Fruit fly (Drosophila melanogaster) whole organism, wandering third instar larva: ENCODE data around the gene ATPsynG.

ENCODE experiments used
- Abd-B ChIP-seq: fragments of >200 bp; optimal IDR thresholded peaks from 2 replicates; lab custom pipeline; 2017; ENCODE audit warnings: missing biosample characterization, missing genetic modification characterization
- CG32264 ChIP-seq: fragments of 200-800 bp; sonication (Bioruptor generic); optimal IDR thresholded peaks from 2 replicates; lab custom pipeline; 2016; ENCODE audit warnings: missing biosample characterization, missing genetic modification characterization
- CG9705 ChIP-seq: fragments of 200-800 bp; sonication (Bioruptor generic); optimal IDR thresholded peaks from 2 replicates; lab custom pipeline; 2018; ENCODE audit warnings: missing biosample characterization, mild to moderate bottlenecking, missing genetic modification characterization
- CrebA ChIP-seq: fragments of 200-800 bp; sonication (Bioruptor generic); optimal IDR thresholded peaks from 2 replicates; lab custom pipeline; 2016; ENCODE audit warnings: missing biosample characterization, mild to moderate bottlenecking, missing genetic modification characterization, borderline replicate concordance
- Dfd ChIP-seq: fragments of >200 bp; optimal IDR thresholded peaks from 2 replicates; lab custom pipeline; 2017; ENCODE audit warnings: missing biosample characterization, missing genetic modification characterization
- Dif ChIP-seq: fragments of 200-275, 200-300 bp; sonication (Bioruptor generic); optimal IDR thresholded peaks from 2 replicates; lab custom pipeline; 2018; ENCODE audit warnings: missing biosample characterization, missing genetic modification characterization; ENCODE audit not compliant: partially characterized antibody
- GATAd ChIP-seq: sonication (Bioruptor generic); optimal IDR thresholded peaks from 2 replicates; lab custom pipeline; 2016; ENCODE audit warnings: missing biosample characterization, missing genetic modification characterization
- HLH106 ChIP-seq: fragments of 200-800 bp; optimal IDR thresholded peaks from 3 replicates; lab custom pipeline; 2019; ENCODE audit warnings: missing biosample characterization, mild to moderate bottlenecking, missing genetic modification characterization, moderate library complexity
- Hnf4 ChIP-seq: fragments of 200-800 bp; sonication (Bioruptor generic); optimal IDR thresholded peaks from 2 replicates; lab custom pipeline; 2016; ENCODE audit warnings: missing biosample characterization, mild to moderate bottlenecking, missing genetic modification characterization
- Hr78 ChIP-seq: fragments of >200 bp; optimal IDR thresholded peaks from 2 replicates; lab custom pipeline; 2017; ENCODE audit warnings: missing biosample characterization, missing genetic modification characterization
- Hr83 ChIP-seq: fragments of 200-300 bp; sonication (Bioruptor generic); optimal IDR thresholded peaks from 2 replicates; lab custom pipeline; 2016; ENCODE audit warnings: missing biosample characterization, mild to moderate bottlenecking, missing genetic modification characterization, moderate library complexity; ENCODE audit not compliant: poor library complexity, severe bottlenecking
- Jra ChIP-seq: sonication (Bioruptor generic); optimal IDR thresholded peaks from 2 replicates; lab custom pipeline; 2016; ENCODE audit warnings: missing biosample characterization, missing genetic modification characterization
- Mio ChIP-seq: sonication (Bioruptor generic); optimal IDR thresholded peaks from 2 replicates; lab custom pipeline; 2016; ENCODE audit warnings: missing biosample characterization, missing genetic modification characterization
- Myc ChIP-seq: fragments of >200 bp; optimal IDR thresholded peaks from 2 replicates; lab custom pipeline; 2017
- N ChIP-seq: fragments of >200 bp; optimal IDR thresholded peaks from 2 replicates; lab custom pipeline; 2018; ENCODE audit warnings: missing biosample characterization, missing external identifiers, missing genetic modification characterization
- OdsH ChIP-seq: fragments of 200-800 bp; sonication (Bioruptor generic); optimal IDR thresholded peaks from 2 replicates; lab custom pipeline; 2016; ENCODE audit warnings: missing biosample characterization, mild to moderate bottlenecking, missing genetic modification characterization
- Sp1 ChIP-seq: fragments of 200-800 bp; sonication (Bioruptor generic); optimal IDR thresholded peaks from 3 replicates; lab custom pipeline; 2019; ENCODE audit warnings: missing biosample characterization, mild to moderate bottlenecking, missing genetic modification characterization, moderate library complexity
- Vsx2 ChIP-seq: fragments of 200-300, 225-300 bp; sonication (Bioruptor generic); optimal IDR thresholded peaks from 2 replicates; lab custom pipeline; 2018; ENCODE audit warnings: missing biosample characterization, missing genetic modification characterization; ENCODE audit not compliant: partially characterized antibody
- br ChIP-seq: fragments of 200-800 bp; sonication (Bioruptor generic); optimal IDR thresholded peaks from 2 replicates; lab custom pipeline; 2016; ENCODE audit warnings: missing biosample characterization, missing genetic modification characterization
- brk ChIP-seq: fragments of 200-800 bp; sonication (Bioruptor generic); optimal IDR thresholded peaks from 2 replicates; lab custom pipeline; 2016; ENCODE audit warnings: missing biosample characterization, mild to moderate bottlenecking, missing genetic modification characterization
- dl ChIP-seq, 2 experiments: fragments of 175-275, 200-275 bp in 1 of 2; fragments of 200-275 bp in 1 of 2; sonication (Bioruptor generic); optimal IDR thresholded peaks; lab custom pipeline; 2018; ENCODE audit warnings: mild to moderate bottlenecking in 2 of 2, missing biosample characterization in 2 of 2, missing genetic modification characterization in 2 of 2, moderate library complexity in 2 of 2; ENCODE audit not compliant: partially characterized antibody in 2 of 2, insufficient read depth in 1 of 2
- dmrt93B ChIP-seq: fragments of 200-800 bp; sonication (Bioruptor generic); optimal IDR thresholded peaks from 2 replicates; lab custom pipeline; 2018; ENCODE audit warnings: missing biosample characterization, mild to moderate bottlenecking, missing genetic modification characterization
- dsf ChIP-seq: sonication (Bioruptor generic); optimal IDR thresholded peaks from 2 replicates; lab custom pipeline; 2016; ENCODE audit warnings: missing biosample characterization, missing genetic modification characterization, borderline replicate concordance
- ey ChIP-seq: fragments of 200-800 bp; sonication (Bioruptor generic); optimal IDR thresholded peaks from 2 replicates; lab custom pipeline; 2016; ENCODE audit warnings: missing biosample characterization, missing genetic modification characterization
- foxo ChIP-seq, 2 experiments: fragments of 200-800 bp; sonication (Bioruptor generic); optimal IDR thresholded peaks; 2 replicates in 1 of 2; 3 replicates in 1 of 2; lab custom pipeline; 2016 to 2017; ENCODE audit warnings: missing biosample characterization in 2 of 2, missing genetic modification characterization in 2 of 2
- fru ChIP-seq: fragments of 200-800 bp; sonication (Bioruptor generic); optimal IDR thresholded peaks from 3 replicates; lab custom pipeline; 2016; ENCODE audit warnings: missing biosample characterization, mild to moderate bottlenecking, missing genetic modification characterization
- h ChIP-seq: fragments of 200-800 bp; sonication (Bioruptor generic); optimal IDR thresholded peaks from 3 replicates; lab custom pipeline; 2016; ENCODE audit warnings: missing biosample characterization, mild to moderate bottlenecking, missing genetic modification characterization
- jim ChIP-seq: fragments of 175-275, 200-325 bp; sonication (Bioruptor generic); optimal IDR thresholded peaks from 2 replicates; lab custom pipeline; 2016; ENCODE audit warnings: missing biosample characterization, mild to moderate bottlenecking, missing genetic modification characterization
- lola ChIP-seq: fragments of >200 bp; optimal IDR thresholded peaks from 2 replicates; lab custom pipeline; 2017; ENCODE audit warnings: missing biosample characterization, missing genetic modification characterization
- pan ChIP-seq: fragments of >200 bp; optimal IDR thresholded peaks from 2 replicates; lab custom pipeline; 2017
- psq ChIP-seq: fragments of 200-800 bp; sonication (Bioruptor generic); optimal IDR thresholded peaks from 3 replicates; lab custom pipeline; 2017; ENCODE audit warnings: missing biosample characterization, mild to moderate bottlenecking, missing genetic modification characterization, moderate library complexity
- rgr ChIP-seq: fragments of 200-800 bp; sonication (Bioruptor generic); optimal IDR thresholded peaks from 3 replicates; lab custom pipeline; 2016; ENCODE audit warnings: missing biosample characterization, mild to moderate bottlenecking, missing genetic modification characterization
- sage ChIP-seq: fragments of 200-800 bp; sonication (Bioruptor generic); optimal IDR thresholded peaks from 2 replicates; lab custom pipeline; 2016; ENCODE audit warnings: missing biosample characterization, mild to moderate bottlenecking, missing genetic modification characterization
- sv ChIP-seq: fragments of 200-800 bp; sonication (Bioruptor generic); optimal IDR thresholded peaks from 3 replicates; lab custom pipeline; 2016; ENCODE audit warnings: missing biosample characterization, missing genetic modification characterization
- tai ChIP-seq: sonication (Bioruptor generic); optimal IDR thresholded peaks from 2 replicates; lab custom pipeline; 2016; ENCODE audit warnings: missing biosample characterization, missing genetic modification characterization
- usp ChIP-seq: fragments of >200 bp; optimal IDR thresholded peaks from 2 replicates; lab custom pipeline; 2017; ENCODE audit warnings: missing biosample characterization, missing genetic modification characterization
- woc ChIP-seq: sonication (Bioruptor generic); optimal IDR thresholded peaks from 2 replicates; lab custom pipeline; 2016; ENCODE audit warnings: missing biosample characterization, mild to moderate bottlenecking, missing genetic modification characterization

ATPsynG gene

DNA sequence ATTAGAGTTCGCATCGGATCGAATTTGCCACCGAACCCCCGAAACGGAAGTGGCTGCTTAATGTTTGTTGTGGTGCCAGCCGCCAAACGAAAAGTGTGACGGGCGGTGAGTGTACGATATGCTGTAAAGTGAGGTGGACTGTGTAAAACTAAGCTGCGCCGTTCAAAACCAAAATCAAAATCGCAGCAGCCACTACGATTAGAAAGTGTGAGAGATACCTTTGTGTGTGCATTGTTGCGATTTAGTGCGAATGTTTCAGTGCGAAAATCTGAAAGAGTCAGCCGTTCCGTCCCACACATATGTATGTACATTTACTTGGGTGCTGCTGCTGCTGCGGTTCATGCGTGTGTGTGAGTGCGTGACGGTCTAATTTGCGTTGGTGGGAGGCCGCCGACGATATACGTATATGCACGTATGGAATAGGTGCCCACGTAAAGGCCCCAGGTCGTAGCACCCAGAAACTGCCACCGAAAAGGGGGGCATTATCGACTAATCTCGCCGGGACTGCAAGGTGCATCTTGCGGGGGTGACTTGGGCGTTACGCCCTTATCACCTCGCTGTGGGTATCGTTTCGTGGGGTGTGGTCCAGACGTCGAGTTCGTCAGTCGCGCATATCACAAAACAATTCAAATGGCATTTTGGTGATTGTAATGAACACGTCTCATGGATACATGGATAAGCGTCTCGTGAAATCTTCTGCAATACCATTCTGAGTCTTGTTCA is 826 bp upstream of the ATPsynG start:
- no peak for TF ChIP-seq woc (GFP tag; lab: Kevin White, UChicago)
- TF ChIP-seq br (GFP tag; lab: Kevin White, UChicago): no peak
- TF ChIP-seq Abd-B (GFP tag; lab: Kevin White, UChicago): no peak
- no peak for TF ChIP-seq usp (GFP tag; lab: Kevin White, UChicago)
- no peak for TF ChIP-seq pan (lab: Kevin White, UChicago)
- no peak for TF ChIP-seq Hr83 (GFP tag; lab: Kevin White, UChicago)
- TF ChIP-seq h (GFP tag; lab: Kevin White, UChicago): no peak
- TF ChIP-seq CrebA (GFP tag; lab: Kevin White, UChicago): no peak
- TF ChIP-seq jim (GFP tag; lab: Kevin White, UChicago): no peak
- no peak for TF ChIP-seq GATAd
- TF ChIP-seq dl (GFP tag; optimal IDR thresholded peaks at IDR 0.05; lab: Kevin White, UChicago; ENCODE audit: insufficient read depth in 1 of 2, partially characterized antibody in 2 of 2): no peak
- no peak for TF ChIP-seq Mio (GFP tag; lab: Kevin White, UChicago)
- no peak for TF ChIP-seq foxo (GFP tag; optimal IDR thresholded peaks at IDR 0.05; lab: Kevin White, UChicago)
- no peak for TF ChIP-seq Jra
- TF ChIP-seq, all 38 proteins: peak for 0

DNA sequence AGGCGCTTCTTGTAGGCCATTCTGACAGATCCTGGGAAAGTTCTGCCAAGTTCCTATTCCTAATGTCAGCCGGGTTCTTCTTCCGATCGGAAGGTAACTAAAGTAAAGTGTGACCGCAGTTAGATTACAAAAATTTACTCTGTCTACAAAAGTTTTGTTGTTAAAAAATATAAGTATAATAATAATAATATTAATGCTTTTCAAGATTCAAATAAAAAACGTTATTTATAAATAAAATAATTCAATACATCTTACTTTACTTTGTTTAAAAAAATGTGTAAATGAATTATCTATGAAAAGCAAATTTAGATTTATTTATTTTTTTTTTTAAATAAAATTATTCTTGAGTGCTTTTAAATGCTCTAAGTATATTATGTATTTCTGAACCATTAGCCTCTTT is 1.0 kb downstream of the ATPsynG start, which contains the start of gene abo:
Gene abo (minus strand): TSS at position 101 of the 400 bp plus-strand sequence.
- TF ChIP-seq dmrt93B (GFP tag; lab: Kevin White, UChicago) (no peak), CG9705 (GFP tag; lab: Kevin White, UChicago) (no peak), psq (GFP tag; lab: Kevin White, UChicago) (no peak), rgr (GFP tag; lab: Kevin White, UChicago) (no peak), ey (no peak), dsf (GFP tag; lab: Kevin White, UChicago) (no peak), tai (GFP tag; lab: Kevin White, UChicago) (no peak), sage (GFP tag; lab: Kevin White, UChicago) (no peak), dl (GFP tag; optimal IDR thresholded peaks at IDR 0.05; lab: Kevin White, UChicago; ENCODE audit: insufficient read depth in 1 of 2, partially characterized antibody in 2 of 2) (no peak), Hnf4 (GFP tag; lab: Kevin White, UChicago) (no peak), Myc (no peak), Dfd (GFP tag; lab: Kevin White, UChicago) (no peak), Hr83 (GFP tag; lab: Kevin White, UChicago) (no peak), woc (GFP tag; lab: Kevin White, UChicago) (no peak), Sp1 (GFP tag; lab: Kevin White, UChicago) (no peak), brk (GFP tag; lab: Kevin White, UChicago) (no peak)

DNA sequence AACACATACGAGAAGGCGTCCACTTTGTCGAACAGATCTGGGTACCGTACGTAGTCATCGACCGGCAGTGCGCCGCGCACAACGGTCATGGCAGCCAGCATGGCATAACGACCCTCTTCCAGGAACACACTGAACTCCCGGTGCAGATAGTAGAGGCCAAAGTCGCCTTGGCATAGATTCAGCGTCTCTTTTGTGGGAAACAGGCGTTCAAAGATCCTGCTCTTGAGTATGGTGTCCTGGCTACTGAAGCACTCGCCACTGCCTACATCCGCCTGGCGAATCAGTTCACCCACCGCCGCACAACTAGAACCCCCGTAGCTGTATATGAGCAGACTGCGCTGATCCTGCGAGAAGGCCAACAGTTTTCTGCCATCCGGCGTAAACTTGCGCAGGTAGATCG is 1.6 kb downstream of the ATPsynG start:
- no peak for TF ChIP-seq Hr78
- TF ChIP-seq Jra: no peak
- TF ChIP-seq OdsH: no peak
- TF ChIP-seq sv: no peak
- TF ChIP-seq Myc: no peak
- TF ChIP-seq tai (GFP tag; lab: Kevin White, UChicago): no peak
- no peak for TF ChIP-seq dsf (GFP tag; lab: Kevin White, UChicago)
- no peak for TF ChIP-seq dmrt93B (GFP tag; lab: Kevin White, UChicago)
- no peak for TF ChIP-seq psq (GFP tag; lab: Kevin White, UChicago)
- TF ChIP-seq Hr83 (GFP tag; lab: Kevin White, UChicago): no peak
- no peak for TF ChIP-seq Sp1 (GFP tag; lab: Kevin White, UChicago)

DNA sequence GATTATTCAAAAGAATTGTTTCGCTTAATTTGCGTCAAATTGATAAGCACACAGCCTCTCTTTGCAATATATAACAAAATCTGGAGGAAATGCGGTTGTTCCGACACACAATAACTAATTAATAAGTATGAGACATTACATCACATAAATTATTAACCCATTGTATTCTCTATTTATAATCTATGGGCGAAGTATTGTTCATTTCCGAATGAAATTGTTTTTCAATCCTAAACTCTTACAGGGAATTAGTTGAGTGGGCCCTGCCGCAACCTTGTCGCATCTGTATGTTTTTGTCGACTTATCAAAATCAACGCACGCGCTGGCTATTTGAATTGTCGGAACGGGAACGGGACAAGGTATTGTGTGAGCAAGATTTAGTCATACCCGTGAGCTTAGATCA is 4.0 kb downstream of the ATPsynG start, which contains the start of gene CG16743:
Gene CG16743 (plus strand): TSS at position 57 of the 400 bp plus-strand sequence.
- TF ChIP-seq Vsx2 (GFP tag; lab: Kevin White, UChicago) (no peak), Sp1 (GFP tag; lab: Kevin White, UChicago) (peak; percentile 62), fru (GFP tag; lab: Kevin White, UChicago) (peak; percentile 77), Hr83 (GFP tag; lab: Kevin White, UChicago) (no peak), usp (GFP tag; lab: Kevin White, UChicago) (no peak), Hr78 (no peak), woc (GFP tag; lab: Kevin White, UChicago) (no peak), sage (GFP tag; lab: Kevin White, UChicago) (no peak), CG9705 (GFP tag; lab: Kevin White, UChicago) (no peak), Hnf4 (GFP tag; lab: Kevin White, UChicago) (peak; percentile 46), HLH106 (tag; lab: Kevin White, UChicago) (peak; percentile 72), Dfd (GFP tag; lab: Kevin White, UChicago) (no peak), jim (GFP tag; lab: Kevin White, UChicago) (no peak), pan (lab: Kevin White, UChicago) (no peak), h (GFP tag; lab: Kevin White, UChicago) (peak; percentile 79), CG32264 (GFP tag; lab: Kevin White, UChicago) (peak; percentile 24), rgr (GFP tag; lab: Kevin White, UChicago) (peak; percentile 80), foxo (GFP tag; optimal IDR thresholded peaks at IDR 0.05; lab: Kevin White, UChicago) (peak in 1 of 2 experiments; percentile 70), Jra (no peak), GATAd (no peak), Dif (GFP tag; lab: Kevin White, UChicago) (no peak), br (GFP tag; lab: Kevin White, UChicago) (no peak), Mio (GFP tag; lab: Kevin White, UChicago) (no peak), dsf (GFP tag; lab: Kevin White, UChicago) (no peak), Abd-B (GFP tag; lab: Kevin White, UChicago) (no peak), sv (no peak), lola (GFP tag; lab: Kevin White, UChicago) (no peak), N (GFP tag; lab: Kevin White, UChicago) (no peak), Myc (no peak), dl (GFP tag; optimal IDR thresholded peaks at IDR 0.05; lab: Kevin White, UChicago; ENCODE audit: insufficient read depth in 1 of 2, partially characterized antibody in 2 of 2) (no peak), OdsH (peak; percentile 43)
